Worm (Caenorhabditis elegans) whole organism, L1 larva: ENCODE measurements around the gene act-5.

ENCODE experiments used
- C04F5.9 ChIP-seq: sonication (generic microtip); optimal IDR thresholded peaks from 2 replicates; lab custom pipeline; 2016; ENCODE audit warnings: missing genetic modification characterization, missing compliant biosample characterization
- C16A3.4 ChIP-seq: fragments of 150-350 bp; optimal IDR thresholded peaks from 2 replicates; lab custom pipeline; 2014; ENCODE audit warnings: missing biosample characterization, missing genetic modification characterization
- blmp-1 ChIP-seq: fragments of 150-350 bp; optimal IDR thresholded peaks from 2 replicates; lab custom pipeline; 2014; ENCODE audit warnings: missing biosample characterization, missing genetic modification characterization
- ceh-8 ChIP-seq: fragments of 200-800 bp; sonication (Bioruptor generic); optimal IDR thresholded peaks from 2 replicates; lab custom pipeline; 2018; ENCODE audit warnings: mild to moderate bottlenecking, missing genetic modification characterization, moderate library complexity, missing compliant biosample characterization
- ceh-82 ChIP-seq, 3 experiments: fragments of 150-350 bp in 1 of 3; sonication (generic microtip) in 2 of 3; optimal IDR thresholded peaks; 2 replicates each; lab custom pipeline; 2014 to 2017; ENCODE audit warnings: missing biosample characterization in 3 of 3, missing genetic modification characterization in 3 of 3
- ceh-90 ChIP-seq: sonication (generic microtip); optimal IDR thresholded peaks from 2 replicates; lab custom pipeline; 2016; ENCODE audit warnings: missing genetic modification characterization, missing compliant biosample characterization
- ces-1 ChIP-seq: fragments of 150-350 bp; optimal IDR thresholded peaks from 2 replicates; lab custom pipeline; 2014; ENCODE audit warnings: missing biosample characterization, missing genetic modification reagents, missing genetic modification characterization
- dpl-1 ChIP-seq, 3 experiments: fragments of 150-350 bp in 2 of 3; sonication (generic microtip) in 1 of 3; optimal IDR thresholded peaks; 2 replicates each; lab custom pipeline; 2014 to 2017; ENCODE audit warnings: missing biosample characterization in 3 of 3, missing genetic modification characterization in 3 of 3, missing genetic modification reagents in 3 of 3
- efl-3 ChIP-seq: fragments of 200-800 bp; sonication (Bioruptor generic); optimal IDR thresholded peaks from 2 replicates; lab custom pipeline; 2018; ENCODE audit warnings: mild to moderate bottlenecking, missing genetic modification characterization, missing compliant biosample characterization
- egl-13 ChIP-seq: sonication (generic microtip); optimal IDR thresholded peaks from 2 replicates; lab custom pipeline; 2016; ENCODE audit warnings: missing genotype, missing genetic modification reagents, missing genetic modification characterization, missing compliant biosample characterization
- egl-27 ChIP-seq, 2 experiments: fragments of 150-350 bp in 1 of 2; sonication (generic microtip); optimal IDR thresholded peaks; 3 replicates each; lab custom pipeline; 2017 to 2018; ENCODE audit warnings: missing biosample characterization in 2 of 2, missing genetic modification characterization in 2 of 2, missing genetic modification reagents in 2 of 2
- elt-2 ChIP-seq: sonication (generic microtip); optimal IDR thresholded peaks from 2 replicates; lab custom pipeline; 2016; ENCODE audit warnings: missing genetic modification characterization, mild to moderate bottlenecking, inconsistent platforms, missing compliant biosample characterization, missing genetic modification reagents
- fkh-4 ChIP-seq: sonication (generic microtip); optimal IDR thresholded peaks from 2 replicates; lab custom pipeline; 2016; ENCODE audit warnings: missing compliant biosample characterization, missing genetic modification characterization, borderline replicate concordance
- fkh-8 ChIP-seq: sonication (generic microtip); optimal IDR thresholded peaks from 2 replicates; lab custom pipeline; 2016; ENCODE audit warnings: mild to moderate bottlenecking, missing genetic modification characterization, missing compliant biosample characterization
- hlh-17 ChIP-seq: fragments of 200-800 bp; sonication (Bioruptor generic); optimal IDR thresholded peaks from 2 replicates; lab custom pipeline; 2018; ENCODE audit warnings: missing genetic modification characterization, mild to moderate bottlenecking, missing compliant biosample characterization, moderate library complexity, borderline replicate concordance
- irx-1 ChIP-seq: sonication (generic microtip); optimal IDR thresholded peaks from 2 replicates; lab custom pipeline; 2016; ENCODE audit warnings: missing genetic modification characterization, missing compliant biosample characterization
- jun-1 ChIP-seq: fragments of 150-350 bp; optimal IDR thresholded peaks from 2 replicates; lab custom pipeline; 2014; ENCODE audit warnings: missing biosample characterization, missing genetic modification reagents, missing genetic modification characterization
- lin-13 ChIP-seq: fragments of 150-350 bp; optimal IDR thresholded peaks from 2 replicates; lab custom pipeline; 2014; ENCODE audit warnings: missing biosample characterization, missing genetic modification reagents, missing genetic modification characterization
- lin-35 ChIP-seq, 2 experiments: fragments of 150-350 bp; optimal IDR thresholded peaks; 2 replicates each; lab custom pipeline; 2014; ENCODE audit warnings: missing biosample characterization in 2 of 2, missing genetic modification characterization in 2 of 2, missing genetic modification reagents in 2 of 2
- mab-9 ChIP-seq: fragments of 200-800 bp; sonication (Bioruptor generic); IDR thresholded peaks from 2 replicates; pipeline ENCODE4 v1.3.6; 2022; ENCODE audit warnings: missing genetic modification reagents, missing genetic modification characterization, missing compliant biosample characterization
- nhr-11 ChIP-seq: fragments of 150-350 bp; optimal IDR thresholded peaks from 2 replicates; lab custom pipeline; 2014; ENCODE audit warnings: missing biosample characterization, missing genetic modification characterization
- nhr-12 ChIP-seq: sonication (generic microtip); optimal IDR thresholded peaks from 2 replicates; lab custom pipeline; 2017; ENCODE audit warnings: missing biosample characterization, missing genetic modification characterization
- nhr-19 ChIP-seq: fragments of 200-800 bp; sonication (Bioruptor generic); conservative IDR thresholded peaks from 2 replicates; pipeline ENCODE4 v1.3.6; 2022; ENCODE audit warnings: missing genetic modification characterization, missing compliant biosample characterization
- nhr-20 ChIP-seq: sonication (generic microtip); optimal IDR thresholded peaks from 2 replicates; lab custom pipeline; 2016; ENCODE audit warnings: mild to moderate bottlenecking, missing genetic modification characterization, missing compliant biosample characterization
- nhr-237 ChIP-seq: fragments of 150-350 bp; optimal IDR thresholded peaks from 2 replicates; lab custom pipeline; 2014; ENCODE audit warnings: missing biosample characterization, missing genetic modification characterization
- nhr-71 ChIP-seq: sonication (generic microtip); optimal IDR thresholded peaks from 2 replicates; lab custom pipeline; 2016; ENCODE audit warnings: mild to moderate bottlenecking, missing genetic modification characterization, moderate library complexity, missing compliant biosample characterization
- nhr-76 ChIP-seq: sonication (generic microtip); optimal IDR thresholded peaks from 2 replicates; lab custom pipeline; 2017; ENCODE audit warnings: missing biosample characterization, missing genetic modification characterization
- nhr-77 ChIP-seq: fragments of 150-350 bp; optimal IDR thresholded peaks from 2 replicates; lab custom pipeline; 2014; ENCODE audit warnings: missing biosample characterization, missing genetic modification characterization
- nhr-85 ChIP-seq: sonication (generic microtip); peaks from one replicate; lab custom pipeline; 2016; ENCODE audit warnings: missing genetic modification characterization, inconsistent platforms, missing compliant biosample characterization
- nhr-90 ChIP-seq: sonication (generic microtip); optimal IDR thresholded peaks from 2 replicates; lab custom pipeline; 2016; ENCODE audit warnings: mild to moderate bottlenecking, missing genetic modification characterization, missing compliant biosample characterization; ENCODE audit not compliant: poor library complexity
- pqm-1 ChIP-seq: sonication (generic microtip); optimal IDR thresholded peaks from 3 replicates; lab custom pipeline; 2017; ENCODE audit warnings: missing biosample characterization, missing genetic modification characterization
- skn-1 ChIP-seq: fragments of 150-350 bp; optimal IDR thresholded peaks from 2 replicates; lab custom pipeline; 2014; ENCODE audit warnings: missing biosample characterization, missing genetic modification characterization
- sox-4 ChIP-seq: sonication (generic microtip); optimal IDR thresholded peaks from 2 replicates; lab custom pipeline; 2016; ENCODE audit warnings: missing genetic modification characterization, missing compliant biosample characterization
- sptf-1 ChIP-seq: fragments of 150-350 bp; optimal IDR thresholded peaks from 2 replicates; lab custom pipeline; 2014; ENCODE audit warnings: missing biosample characterization, missing genetic modification characterization
- tlp-1 ChIP-seq: fragments of 150-350 bp; optimal IDR thresholded peaks from 2 replicates; lab custom pipeline; 2014; ENCODE audit warnings: missing biosample characterization, missing genetic modification characterization
- unc-130 ChIP-seq: fragments of 150-350 bp; optimal IDR thresholded peaks from 2 replicates; lab custom pipeline; 2017; ENCODE audit warnings: missing biosample characterization, missing genetic modification characterization, inconsistent platforms
- unc-62 ChIP-seq: fragments of 150-350 bp; optimal IDR thresholded peaks from 2 replicates; lab custom pipeline; 2014; ENCODE audit warnings: missing biosample characterization, missing genetic modification reagents, missing genetic modification characterization
- unc-86 ChIP-seq: sonication (generic microtip); optimal IDR thresholded peaks from 2 replicates; lab custom pipeline; 2016; ENCODE audit warnings: missing genetic modification characterization, missing compliant biosample characterization
- unc-98 ChIP-seq: fragments of 200-800 bp; sonication (Bioruptor generic); IDR thresholded peaks from 2 replicates; pipeline ENCODE4 v1.3.6; 2022; ENCODE audit warnings: missing genetic modification characterization, missing compliant biosample characterization
- vab-15 ChIP-seq: sonication (generic microtip); optimal IDR thresholded peaks from 2 replicates; lab custom pipeline; 2017; ENCODE audit warnings: missing genotype, mild to moderate bottlenecking, missing genetic modification characterization, missing compliant biosample characterization
- ztf-4 ChIP-seq: fragments of 150-350 bp; optimal IDR thresholded peaks from 2 replicates; lab custom pipeline; 2014; ENCODE audit warnings: missing biosample characterization, missing genetic modification characterization

act-5 gene

DNA sequence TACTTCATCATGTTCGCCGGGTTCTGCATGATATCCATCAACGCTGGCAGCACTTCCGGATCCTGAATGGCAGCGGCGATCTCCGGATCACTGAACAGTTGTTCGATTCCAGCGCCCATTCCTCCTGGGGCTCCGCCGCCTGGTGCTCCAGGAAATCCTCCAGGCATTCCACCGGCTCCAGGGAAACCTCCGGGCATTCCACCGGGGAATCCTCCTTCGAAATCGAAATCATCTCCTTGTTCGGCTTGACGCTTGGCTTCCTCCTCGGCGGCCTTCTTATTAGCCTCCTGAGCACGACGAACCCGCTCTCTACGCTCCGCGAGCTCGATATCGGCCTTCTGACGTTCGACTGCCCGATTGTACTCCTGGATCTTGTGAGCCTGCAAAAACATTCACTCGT is 9.7 kb upstream of the act-5 start:
- no peak for TF ChIP-seq unc-86 (tag; lab: Kevin White, UChicago)
- TF ChIP-seq nhr-20 (tag; lab: Kevin White, UChicago), result no peak
- TF ChIP-seq egl-13 (tag; lab: Kevin White, UChicago), result no peak
- no peak for TF ChIP-seq nhr-77 (tag; lab: Kevin White, UChicago)
- TF ChIP-seq C16A3.4 (tag; lab: Kevin White, UChicago), result no peak
- TF ChIP-seq lin-35 (GFP tag; optimal IDR thresholded peaks at IDR 0.05; lab: Kevin White, UChicago), result no peak
- TF ChIP-seq nhr-12 (tag; lab: Kevin White, UChicago), result no peak
- TF ChIP-seq nhr-19 (GFP tag; lab: Robert Waterston, UW), result no peak
- no peak for TF ChIP-seq fkh-4 (tag; lab: Kevin White, UChicago)
- no peak for TF ChIP-seq fkh-8 (tag; lab: Kevin White, UChicago)
- no peak for TF ChIP-seq blmp-1 (tag; lab: Kevin White, UChicago)
- no peak for TF ChIP-seq unc-130 (tag; lab: Kevin White, UChicago)
- TF ChIP-seq nhr-90, result no peak
- TF ChIP-seq nhr-76 (tag; lab: Kevin White, UChicago), result no peak
- TF ChIP-seq nhr-71 (tag; lab: Kevin White, UChicago), result no peak
- TF ChIP-seq mab-9 (GFP tag; lab: Robert Waterston, UW), result no peak
- no peak for TF ChIP-seq egl-27 (tag; optimal IDR thresholded peaks at IDR 0.05; lab: Kevin White, UChicago)
- no peak for TF ChIP-seq nhr-85 (tag; lab: Kevin White, UChicago)
- TF ChIP-seq ceh-8, result no peak

DNA sequence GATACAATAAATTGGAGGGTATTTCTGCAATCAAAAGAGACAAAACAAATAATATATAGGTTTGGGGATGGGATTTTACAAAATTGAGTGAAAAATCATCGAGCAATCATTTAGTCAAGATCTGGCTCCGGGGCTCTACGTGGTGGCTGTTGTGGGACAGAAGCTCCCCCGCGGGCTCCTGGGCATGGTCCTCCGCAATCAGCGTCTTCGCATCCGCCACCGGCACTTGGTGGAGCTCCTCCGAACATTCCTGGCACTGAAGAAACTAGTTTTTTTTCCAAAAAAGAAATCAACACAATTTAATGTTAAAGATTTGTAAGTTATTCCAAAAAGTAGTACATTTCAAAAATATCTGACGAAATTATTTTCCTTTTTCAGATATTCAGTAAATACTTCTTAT is 8.9 kb upstream of the act-5 start:
- TF ChIP-seq nhr-76 (tag; lab: Kevin White, UChicago) (no peak), efl-3 (no peak), C04F5.9 (tag; lab: Kevin White, UChicago) (no peak), jun-1 (tag; lab: Kevin White, UChicago) (no peak), nhr-12 (tag; lab: Kevin White, UChicago) (no peak), nhr-20 (tag; lab: Kevin White, UChicago) (no peak), sox-4 (tag; lab: Kevin White, UChicago) (no peak), ces-1 (GFP tag; lab: Kevin White, UChicago) (no peak), nhr-85 (tag; lab: Kevin White, UChicago) (no peak), ceh-8 (no peak), irx-1 (no peak), nhr-237 (no peak)

DNA sequence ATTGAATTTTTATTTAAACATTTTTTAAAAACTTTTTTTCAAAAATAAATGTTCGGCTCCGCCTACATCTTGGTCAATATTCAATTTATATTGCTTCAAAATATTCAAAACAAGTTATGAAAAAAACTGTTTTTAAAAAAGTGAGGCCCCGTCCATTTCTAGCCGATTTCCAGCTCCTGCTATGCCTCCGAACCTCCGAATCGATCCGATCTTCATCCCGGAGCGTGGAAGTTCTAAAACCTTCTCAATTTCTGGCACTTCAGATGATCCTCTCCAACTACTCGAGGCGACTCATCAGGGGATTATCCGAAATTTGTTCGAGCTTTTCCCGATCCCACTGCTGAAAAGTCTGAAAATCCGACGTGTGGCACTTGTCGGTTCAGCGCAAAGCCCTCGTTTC is 8.3 kb upstream of the act-5 start:
- TF ChIP-seq ceh-90 (tag; lab: Kevin White, UChicago), result no peak
- no peak for TF ChIP-seq lin-35 (GFP tag; optimal IDR thresholded peaks at IDR 0.05; lab: Kevin White, UChicago)
- TF ChIP-seq nhr-85 (tag; lab: Kevin White, UChicago), result no peak
- TF ChIP-seq nhr-76 (tag; lab: Kevin White, UChicago), result no peak
- TF ChIP-seq fkh-8 (tag; lab: Kevin White, UChicago), result no peak
- TF ChIP-seq ceh-82 (tag; optimal IDR thresholded peaks at IDR 0.05; lab: Kevin White, UChicago), result no peak
- no peak for TF ChIP-seq tlp-1 (tag; lab: Kevin White, UChicago)
- no peak for TF ChIP-seq efl-3
- TF ChIP-seq nhr-20 (tag; lab: Kevin White, UChicago), result no peak

DNA sequence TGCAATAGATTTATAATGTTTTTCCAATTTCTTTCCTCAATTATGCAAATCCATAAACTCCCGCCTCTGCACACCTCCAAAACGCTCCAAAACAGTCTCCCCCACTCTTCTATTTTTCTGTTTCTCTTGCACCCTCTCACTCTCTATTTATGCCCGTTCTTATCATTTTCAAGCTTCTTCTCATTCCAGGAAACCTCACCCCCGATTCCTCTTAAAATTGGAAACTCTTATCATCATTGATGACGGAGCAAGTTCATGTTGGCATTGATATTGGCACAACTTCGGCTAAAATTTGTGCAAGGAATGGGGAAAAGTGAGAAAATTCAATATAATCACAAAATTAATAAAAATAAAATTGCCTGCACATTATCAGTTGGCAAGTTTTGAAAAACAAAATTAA is 2.0 kb upstream of the act-5 start, which contains the start of gene shpk-1:
TSS of gene shpk-1 (plus strand) at position 188 of the 400 bp plus-strand sequence.
- peak; percentile 89 for TF ChIP-seq elt-2 (tag; lab: Kevin White, UChicago)
- TF ChIP-seq nhr-71 (tag; lab: Kevin White, UChicago), result peak; percentile 10
- TF ChIP-seq ces-1 (GFP tag; lab: Kevin White, UChicago), result no peak
- TF ChIP-seq nhr-20 (tag; lab: Kevin White, UChicago), result peak; percentile 12
- TF ChIP-seq skn-1 (tag; lab: Kevin White, UChicago), result no peak
- peak; percentile 58 for TF ChIP-seq pqm-1
- peak in 1 of 2 experiments; percentile 26 for TF ChIP-seq lin-35 (GFP tag; optimal IDR thresholded peaks at IDR 0.05; lab: Kevin White, UChicago)

DNA sequence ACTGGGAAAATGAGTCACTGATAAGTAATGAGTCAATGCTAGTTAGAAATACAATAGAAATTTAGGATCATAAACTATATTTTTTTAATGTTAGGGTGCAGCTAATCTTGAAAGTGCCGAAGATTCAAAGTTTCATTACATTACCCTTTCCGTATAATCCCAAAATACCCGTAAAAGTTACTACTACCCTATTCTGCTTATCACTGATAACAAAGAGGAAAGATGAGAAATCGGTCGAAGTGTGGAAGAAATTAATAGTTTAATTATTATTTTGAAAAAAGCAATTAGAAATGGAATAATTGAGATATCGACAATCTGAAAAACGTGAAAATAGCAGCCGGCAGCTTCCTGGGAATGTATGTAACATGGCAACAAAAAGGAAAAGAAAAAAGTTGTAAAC is 999 bp upstream of the act-5 start:
- TF ChIP-seq sptf-1 (tag; lab: Kevin White, UChicago) (no peak), hlh-17 (no peak), lin-13 (no peak), unc-98 (no peak), unc-62 (GFP tag; lab: Kevin White, UChicago) (no peak), lin-35 (GFP tag; optimal IDR thresholded peaks at IDR 0.05; lab: Kevin White, UChicago) (no peak), vab-15 (tag; lab: Kevin White, UChicago) (no peak), ztf-4 (tag; lab: Kevin White, UChicago) (no peak), nhr-19 (GFP tag; lab: Robert Waterston, UW) (no peak), nhr-11 (no peak), dpl-1 (GFP tag; optimal IDR thresholded peaks at IDR 0.05; lab: Kevin White, UChicago) (no peak), fkh-8 (tag; lab: Kevin White, UChicago) (no peak)
- TF ChIP-seq, all 84 proteins: peak for 0
